Fruit fly (Drosophila melanogaster) whole organism, embryonic: Measurements from ENCODE around the gene CG15767.

ENCODE experiments used
- Antp ChIP-seq: fragments of 200-800 bp; sonication (Bioruptor generic); optimal IDR thresholded peaks from 3 replicates; lab custom pipeline; 2016; ENCODE audit warnings: missing biosample characterization, missing genetic modification characterization
- BEAF-32 ChIP-seq: fragments of 200-800 bp; sonication (Bioruptor generic); optimal IDR thresholded peaks from 3 replicates; lab custom pipeline; 2017; ENCODE audit warnings: missing biosample characterization, missing genetic modification characterization, mild to moderate bottlenecking, moderate library complexity, missing genetic modification reagents
- CG10147 ChIP-seq: fragments of 200-800 bp; sonication (Bioruptor generic); optimal IDR thresholded peaks from 2 replicates; lab custom pipeline; 2019; ENCODE audit warnings: missing biosample characterization, mild to moderate bottlenecking, missing genetic modification characterization, moderate library complexity
- CG12104 ChIP-seq: fragments of 200-800 bp; sonication (Bioruptor generic); optimal IDR thresholded peaks from 3 replicates; lab custom pipeline; 2016; ENCODE audit warnings: missing biosample characterization, missing genetic modification characterization
- CG12155 ChIP-seq: fragments of 200-800 bp; sonication (Bioruptor generic); optimal IDR thresholded peaks from 3 replicates; lab custom pipeline; 2016; ENCODE audit warnings: missing biosample characterization, missing genetic modification characterization
- CG13894 ChIP-seq: fragments of 200-800 bp; sonication (Bioruptor generic); optimal IDR thresholded peaks from 3 replicates; lab custom pipeline; 2018; ENCODE audit warnings: missing biosample characterization, mild to moderate bottlenecking, missing genetic modification characterization, moderate library complexity
- CG14965 ChIP-seq: fragments of 200-800 bp; sonication (Bioruptor generic); optimal IDR thresholded peaks from 2 replicates; lab custom pipeline; 2016; ENCODE audit warnings: missing biosample characterization, missing genetic modification characterization, borderline replicate concordance
- CG15514 ChIP-seq: fragments of 200-800 bp; sonication (Bioruptor generic); optimal IDR thresholded peaks from 3 replicates; lab custom pipeline; 2017; ENCODE audit warnings: missing biosample characterization, missing genetic modification characterization, mild to moderate bottlenecking, moderate library complexity, missing genetic modification reagents
- CG15696 ChIP-seq: fragments of 200-800 bp; sonication (Bioruptor generic); optimal IDR thresholded peaks from 2 replicates; lab custom pipeline; 2019; ENCODE audit warnings: missing biosample characterization, mild to moderate bottlenecking, missing genetic modification characterization, moderate library complexity
- CG17186 ChIP-seq: fragments of 200-800 bp; sonication (Bioruptor generic); optimal IDR thresholded peaks from 3 replicates; lab custom pipeline; 2017; ENCODE audit warnings: missing biosample characterization, missing genetic modification reagents, missing genetic modification characterization
- CG30020 ChIP-seq: fragments of 200-800 bp; optimal IDR thresholded peaks from 2 replicates; lab custom pipeline; 2019; ENCODE audit warnings: missing biosample characterization, mild to moderate bottlenecking, missing genetic modification characterization, moderate library complexity
- CG30431 ChIP-seq: fragments of 200-800 bp; sonication (Bioruptor generic); optimal IDR thresholded peaks from 2 replicates; lab custom pipeline; 2017; ENCODE audit warnings: missing biosample characterization, missing genetic modification characterization
- CG32772 ChIP-seq: fragments of 200-800 bp; sonication (Bioruptor generic); IDR thresholded peaks from 2 replicates; pipeline ENCODE4 v1.3.6; 2022; ENCODE audit warnings: missing biosample characterization, missing genetic modification characterization
- CG34224 ChIP-seq: fragments of 200-800 bp; sonication (Bioruptor generic); IDR thresholded peaks from 3 replicates; pipeline ENCODE4 v1.3.6; 2022; ENCODE audit warnings: missing biosample characterization, missing genetic modification characterization; ENCODE audit not compliant: partially characterized antibody
- CG43689 ChIP-seq: fragments of 200-800 bp; sonication (Bioruptor generic); IDR thresholded peaks from 2 replicates; pipeline ENCODE4 v1.3.6; 2022; ENCODE audit warnings: missing biosample characterization, missing genetic modification characterization
- CG5180 ChIP-seq: fragments of 200-800 bp; sonication (Bioruptor generic); optimal IDR thresholded peaks from 3 replicates; lab custom pipeline; 2017; ENCODE audit warnings: missing biosample characterization, missing genetic modification characterization, mild to moderate bottlenecking, moderate library complexity, missing genetic modification reagents
- CG7987 ChIP-seq: fragments of 200-800 bp; sonication (Bioruptor generic); optimal IDR thresholded peaks from 2 replicates; lab custom pipeline; 2018; ENCODE audit warnings: missing biosample characterization, mild to moderate bottlenecking, missing genetic modification characterization, moderate library complexity
- CG8765 ChIP-seq: fragments of 200-800 bp; sonication (Bioruptor generic); IDR thresholded peaks from 2 replicates; pipeline ENCODE4 v1.3.6; 2022; ENCODE audit warnings: missing biosample characterization, missing genetic modification characterization
- CG8924 ChIP-seq: fragments of 200-800 bp; optimal IDR thresholded peaks from 3 replicates; lab custom pipeline; 2019; ENCODE audit warnings: missing biosample characterization, mild to moderate bottlenecking, missing genetic modification characterization, moderate library complexity
- D19B ChIP-seq: fragments of 200-800 bp; sonication (Bioruptor generic); optimal IDR thresholded peaks from 2 replicates; lab custom pipeline; 2017; ENCODE audit warnings: missing biosample characterization, mild to moderate bottlenecking, missing genetic modification characterization
- Dad ChIP-seq: fragments of 200-800 bp; sonication (Bioruptor generic); optimal IDR thresholded peaks from 3 replicates; lab custom pipeline; 2016; ENCODE audit warnings: missing biosample characterization, missing genetic modification characterization
- Dfd ChIP-seq, 2 experiments: fragments of >200 bp; optimal IDR thresholded peaks; 2 replicates each; lab custom pipeline; 2017; ENCODE audit warnings: missing biosample characterization in 2 of 2, missing genetic modification characterization in 2 of 2
- Fer3 ChIP-seq: fragments of 200-800 bp; sonication (Bioruptor generic); optimal IDR thresholded peaks from 2 replicates; lab custom pipeline; 2018; ENCODE audit warnings: missing biosample characterization, mild to moderate bottlenecking, missing genetic modification characterization, moderate library complexity
- GATAe ChIP-seq: fragments of 200-800 bp; sonication (Bioruptor generic); conservative IDR thresholded peaks from 2 replicates; pipeline ENCODE4 v1.3.6; 2022; ENCODE audit warnings: missing biosample characterization, missing genetic modification characterization
- H15 ChIP-seq: fragments of 200-800 bp; sonication (Bioruptor generic); IDR thresholded peaks from 3 replicates; pipeline ENCODE4 v1.3.6; 2022; ENCODE audit warnings: missing biosample characterization, missing genetic modification characterization
- Hmr ChIP-seq: fragments of 200-800 bp; sonication (Bioruptor generic); optimal IDR thresholded peaks from 3 replicates; lab custom pipeline; 2017; ENCODE audit warnings: mild to moderate bottlenecking, missing biosample characterization, missing genetic modification reagents, missing genetic modification characterization
- Lpt ChIP-seq: fragments of >200 bp; optimal IDR thresholded peaks from 2 replicates; lab custom pipeline; 2018; ENCODE audit warnings: missing biosample characterization, missing genetic modification characterization
- MTF-1 ChIP-seq: fragments of 200-800 bp; sonication (Bioruptor generic); optimal IDR thresholded peaks from 2 replicates; lab custom pipeline; 2018; ENCODE audit warnings: missing biosample characterization, mild to moderate bottlenecking, missing genetic modification characterization, borderline replicate concordance
- Meics ChIP-seq: fragments of 200-800 bp; sonication (Bioruptor generic); optimal IDR thresholded peaks from 2 replicates; lab custom pipeline; 2017; ENCODE audit warnings: missing biosample characterization, mild to moderate bottlenecking, missing genetic modification characterization
- Sox102F ChIP-seq: fragments of 200-800 bp; sonication (Bioruptor generic); optimal IDR thresholded peaks from 2 replicates; lab custom pipeline; 2018; ENCODE audit warnings: missing biosample characterization, mild to moderate bottlenecking, missing genetic modification characterization, moderate library complexity
- ara ChIP-seq: fragments of 200-800 bp; sonication (Bioruptor generic); IDR thresholded peaks from 2 replicates; pipeline ENCODE4 v1.3.6; 2022; ENCODE audit warnings: missing biosample characterization, missing genetic modification characterization
- chinmo ChIP-seq: fragments of 200-800 bp; sonication (Bioruptor generic); IDR thresholded peaks from 4 replicates; pipeline ENCODE4 v1.3.6; 2022; ENCODE audit warnings: missing biosample characterization, missing genetic modification characterization; ENCODE audit not compliant: partially characterized antibody
- crc ChIP-seq: fragments of 200-800 bp; sonication (Bioruptor generic); optimal IDR thresholded peaks from 2 replicates; lab custom pipeline; 2016; ENCODE audit warnings: missing biosample characterization, missing genetic modification characterization
- dpn ChIP-seq, 2 experiments: fragments of 200-800 bp; sonication (Bioruptor generic); optimal IDR thresholded peaks; 3 replicates each; lab custom pipeline; 2016; ENCODE audit warnings: missing biosample characterization in 2 of 2, missing genetic modification characterization in 2 of 2
- fd96Cb ChIP-seq: fragments of 200-800 bp; sonication (Bioruptor generic); optimal IDR thresholded peaks from 2 replicates; lab custom pipeline; 2018; ENCODE audit warnings: missing biosample characterization, mild to moderate bottlenecking, missing genetic modification characterization, moderate library complexity
- fu2 ChIP-seq: fragments of 200-800 bp; sonication (Bioruptor generic); optimal IDR thresholded peaks from 2 replicates; lab custom pipeline; 2016; ENCODE audit warnings: missing biosample characterization, missing genetic modification characterization
- grau ChIP-seq: fragments of 200-800 bp; optimal IDR thresholded peaks from 3 replicates; lab custom pipeline; 2019; ENCODE audit warnings: missing biosample characterization, mild to moderate bottlenecking, missing genetic modification characterization, moderate library complexity
- hkb ChIP-seq, 2 experiments: fragments of 200-800 bp in 1 of 2; fragments of >200 bp in 1 of 2; sonication (Bioruptor generic) in 1 of 2; IDR thresholded peaks in 1 of 2; optimal IDR thresholded peaks in 1 of 2; 2 replicates each; pipeline versions ENCODE4 v1.3.6 to Lab custom; 2017 to 2022; ENCODE audit warnings: missing biosample characterization in 1 of 2, missing genetic modification characterization in 1 of 2
- ind ChIP-seq: fragments of 200-800 bp; sonication (Bioruptor generic); optimal IDR thresholded peaks from 3 replicates; lab custom pipeline; 2016; ENCODE audit warnings: missing biosample characterization, missing genetic modification characterization
- pho ChIP-seq: fragments of 200-800 bp; sonication (Bioruptor generic); optimal IDR thresholded peaks from 2 replicates; lab custom pipeline; 2016; ENCODE audit warnings: missing biosample characterization, missing genetic modification characterization
- seq ChIP-seq: fragments of 200-800 bp; sonication (Bioruptor generic); IDR thresholded peaks from 2 replicates; pipeline ENCODE4 v1.3.6; 2022; ENCODE audit warnings: missing biosample characterization, missing genetic modification characterization
- sima ChIP-seq: fragments of 200-800 bp; sonication (Bioruptor generic); optimal IDR thresholded peaks from 2 replicates; lab custom pipeline; 2016; ENCODE audit warnings: missing biosample characterization, missing genetic modification characterization
- so ChIP-seq: fragments of 200-800 bp; sonication (Bioruptor generic); IDR thresholded peaks from 3 replicates; pipeline ENCODE4 v1.3.6; 2022; ENCODE audit warnings: missing biosample characterization, missing genetic modification characterization
- vnd ChIP-seq: fragments of 200-800 bp; sonication (Bioruptor generic); IDR thresholded peaks from 3 replicates; pipeline ENCODE4 v1.3.6; 2022; ENCODE audit warnings: missing biosample characterization, missing genetic modification characterization; ENCODE audit not compliant: partially characterized antibody
- yki ChIP-seq: fragments of >200 bp; optimal IDR thresholded peaks from 3 replicates; lab custom pipeline; 2018
- zen2 ChIP-seq: fragments of 200-800 bp; sonication (Bioruptor generic); IDR thresholded peaks from 3 replicates; pipeline ENCODE4 v1.3.6; 2022; ENCODE audit warnings: missing biosample characterization, missing genetic modification characterization; ENCODE audit not compliant: partially characterized antibody
- zf30C ChIP-seq: fragments of 200-800 bp; sonication (Bioruptor generic); optimal IDR thresholded peaks from 3 replicates; lab custom pipeline; 2018; ENCODE audit warnings: missing biosample characterization, mild to moderate bottlenecking, missing genetic modification characterization

The CG15767 gene

dm6 chrX:5745840-5746815 is 43.2 kb upstream of the CG15767 start (continued):
- peak; percentile 24 for TF ChIP-seq CG15696 (tag; lab: Kevin White, UChicago)
- peak; percentile 74 for TF ChIP-seq seq (GFP tag; lab: Robert Waterston, UW)
- no peak for TF ChIP-seq zen2 (GFP tag; lab: Robert Waterston, UW)
- peak; percentile 51 to 55 for TF ChIP-seq dpn (GFP tag; optimal IDR thresholded peaks at IDR 0.05; lab: Kevin White, UChicago)
- TF ChIP-seq Lpt (GFP tag; lab: Kevin White, UChicago), result no peak
- TF ChIP-seq Antp (GFP tag; lab: Kevin White, UChicago), result peak; percentile 17
- TF ChIP-seq CG34224 (GFP tag; lab: Robert Waterston, UW), result no peak
- TF ChIP-seq grau (tag; lab: Kevin White, UChicago), result peak; percentile 71
- TF ChIP-seq pho (GFP tag; lab: Kevin White, UChicago), result peak; percentile 49
- TF ChIP-seq GATAe, result no peak
- TF ChIP-seq Hmr (GFP tag; lab: Kevin White, UChicago), result peak; percentile 76
- TF ChIP-seq Meics (GFP tag; lab: Kevin White, UChicago), result peak; percentile 73
- TF ChIP-seq crc (GFP tag; lab: Kevin White, UChicago), result peak; percentile 18
- peak; percentile 63 for TF ChIP-seq CG5180 (GFP tag; lab: Kevin White, UChicago)
- TF ChIP-seq CG7987 (GFP tag; lab: Kevin White, UChicago), result no peak
- TF ChIP-seq CG32772 (GFP tag; lab: Robert Waterston, UW), result peak; percentile 70
- TF ChIP-seq CG14965 (GFP tag; lab: Kevin White, UChicago), result no peak
- TF ChIP-seq CG12104 (GFP tag; lab: Kevin White, UChicago), result peak; percentile 52
- TF ChIP-seq CG17186, result peak; percentile 45
- TF ChIP-seq CG10147 (GFP tag; lab: Kevin White, UChicago), result no peak
- peak; percentile 40 for TF ChIP-seq fd96Cb (tag; lab: Kevin White, UChicago)
- TF ChIP-seq sima (GFP tag; lab: Kevin White, UChicago), result no peak
- peak; percentile 53 for TF ChIP-seq ind
- no peak for TF ChIP-seq Dad (GFP tag; lab: Kevin White, UChicago)
- peak; percentile 83 for TF ChIP-seq so (GFP tag; lab: Robert Waterston, UW)
- no peak for TF ChIP-seq vnd (GFP tag; lab: Robert Waterston, UW)
- no peak for TF ChIP-seq zf30C (GFP tag; lab: Kevin White, UChicago)
- TF ChIP-seq Fer3 (tag; lab: Kevin White, UChicago), result peak; percentile 73
- TF ChIP-seq H15, result peak; percentile 64; the same call in 2 of the 3 replicates
- no peak for TF ChIP-seq Dfd (GFP tag; optimal IDR thresholded peaks at IDR 0.05; lab: Kevin White, UChicago)
- peak; percentile 67 for TF ChIP-seq CG15514 (GFP tag; lab: Kevin White, UChicago)
- peak; percentile 51 for TF ChIP-seq CG13894 (tag; lab: Kevin White, UChicago)
- no peak for TF ChIP-seq yki
- TF ChIP-seq CG30431, result peak; percentile 67
- TF ChIP-seq CG8765, result peak; percentile 46; the same call in 1 of the 2 replicates
- TF ChIP-seq BEAF-32 (GFP tag; lab: Kevin White, UChicago), result peak; percentile 23
- peak; percentile 59 for TF ChIP-seq CG8924 (tag; lab: Kevin White, UChicago)
- no peak for TF ChIP-seq hkb (optimal IDR thresholded peaks at IDR 0.05; lab: Kevin White, UChicago)
- peak; percentile 80 for TF ChIP-seq hkb (GFP tag; IDR thresholded peaks at IDR 0.05; lab: Robert Waterston, UW)
- 0 out of 4 replicates have a peak, but pooled peaks have one; percentile 9 for TF ChIP-seq chinmo (GFP tag; lab: Robert Waterston, UW)
- TF ChIP-seq CG43689, result no peak
- TF ChIP-seq Sox102F (GFP tag; lab: Kevin White, UChicago), result peak; percentile 78
- TF ChIP-seq D19B (GFP tag; lab: Kevin White, UChicago), result peak; percentile 58
- TF ChIP-seq ara (GFP tag; lab: Robert Waterston, UW), result peak; percentile 79
- peak; percentile 63 for TF ChIP-seq CG12155
- peak; percentile 54 for TF ChIP-seq fu2 (GFP tag; lab: Kevin White, UChicago)
- peak; percentile 23 for TF ChIP-seq CG30020
- peak; percentile 22 for TF ChIP-seq MTF-1 (GFP tag; lab: Kevin White, UChicago)
